Fruit fly (Drosophila melanogaster): Measurements from ENCODE around the gene RpS17.
A peak's percentile ranks its signal among the peaks of the same experiment; 100 is the strongest.

The RpS17 gene

DNA sequence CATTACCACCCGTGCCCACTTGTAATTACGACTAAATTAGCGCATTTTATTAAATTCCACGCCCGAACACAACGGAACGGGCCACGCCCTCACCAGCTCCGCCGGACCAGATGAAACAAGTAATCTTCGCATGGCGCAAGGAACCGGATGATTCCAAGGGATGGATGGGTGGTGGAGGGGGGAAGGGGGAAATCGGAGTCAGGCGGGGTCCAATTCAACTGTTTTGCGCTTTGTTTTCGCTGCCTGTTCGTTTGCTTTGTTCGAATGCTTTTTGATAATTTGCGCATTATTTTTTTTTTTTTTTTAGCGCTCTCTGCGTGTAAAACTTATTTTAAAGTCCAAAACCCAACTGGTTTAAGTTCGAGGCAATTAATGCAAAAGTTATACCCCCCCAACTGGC is 32.9 kb downstream of the RpS17 start:
- no peak for TF ChIP-seq fd85E (GFP tag; optimal IDR thresholded peaks at IDR 0.05)
- TF ChIP-seq eg (GFP tag; IDR thresholded peaks at IDR 0.05): no peak
- no peak for TF ChIP-seq CG4318 (GFP tag; optimal IDR thresholded peaks at IDR 0.05)
- peak; percentile 40 for TF ChIP-seq svp (GFP tag)
- no peak for TF ChIP-seq Sox15 (GFP tag; optimal IDR thresholded peaks at IDR 0.05)
- peak in 1 of 2 experiments; percentile 19 for TF ChIP-seq ss (GFP tag; optimal IDR thresholded peaks at IDR 0.05)
- TF ChIP-seq CG6163 (GFP tag; IDR thresholded peaks at IDR 0.05): no peak
- no peak for TF ChIP-seq CG8632 (GFP tag; optimal IDR thresholded peaks at IDR 0.05)
- peak; percentile 21 for TF ChIP-seq Sox14 (GFP tag; optimal IDR thresholded peaks at IDR 0.05)
- no peak for TF ChIP-seq net (GFP tag; optimal IDR thresholded peaks at IDR 0.05)
- peak; percentile 76 for TF ChIP-seq CG1621 (tag; optimal IDR thresholded peaks at IDR 0.05)
- no peak for TF ChIP-seq CG11762 (GFP tag; optimal IDR thresholded peaks at IDR 0.05; ENCODE audit: insufficient read depth)

- peak; percentile 29 for TF ChIP-seq Eip78C (GFP tag)
- no peak for TF ChIP-seq CG1621 (tag; optimal IDR thresholded peaks at IDR 0.05)
- no peak for TF ChIP-seq CG16779 (tag; optimal IDR thresholded peaks at IDR 0.05)
- TF ChIP-seq vri (GFP tag; optimal IDR thresholded peaks at IDR 0.05): no peak
Measured at dm6 chr3L:9396038-9396437, 33.6 kb downstream of the RpS17 start.

- TF ChIP-seq svp (GFP tag) (peak; percentile 78), CG10631 (GFP tag; optimal IDR thresholded peaks at IDR 0.05) (no peak)
Measured at dm6 chr3L:9391340-9391980, 38.2 kb downstream of the RpS17 start.

DNA sequence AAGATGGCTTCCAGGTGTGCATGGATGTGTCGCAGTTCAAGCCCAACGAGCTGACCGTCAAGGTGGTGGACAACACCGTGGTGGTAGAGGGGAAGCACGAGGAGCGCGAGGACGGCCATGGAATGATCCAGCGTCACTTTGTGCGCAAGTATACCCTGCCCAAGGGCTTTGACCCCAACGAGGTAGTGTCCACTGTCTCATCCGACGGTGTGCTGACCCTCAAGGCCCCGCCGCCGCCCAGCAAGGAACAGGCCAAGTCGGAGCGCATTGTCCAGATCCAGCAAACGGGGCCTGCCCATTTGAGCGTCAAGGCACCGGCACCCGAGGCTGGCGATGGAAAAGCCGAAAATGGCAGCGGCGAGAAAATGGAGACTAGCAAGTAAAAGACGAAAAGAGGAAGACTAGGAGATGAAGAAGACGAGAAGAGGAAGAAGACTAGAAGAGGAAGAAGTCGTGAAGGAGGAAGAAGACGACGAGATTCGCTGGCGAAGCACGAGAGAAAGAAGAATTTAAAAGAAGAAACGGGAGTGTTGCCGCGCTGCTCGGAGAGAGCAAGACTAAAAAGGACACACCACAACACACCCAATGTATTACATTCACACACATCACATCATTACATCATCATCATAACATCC is 45.1 kb downstream of the RpS17 start:
- no peak for TF ChIP-seq CG4318 (GFP tag; optimal IDR thresholded peaks at IDR 0.05)
- TF ChIP-seq Sox14 (GFP tag; optimal IDR thresholded peaks at IDR 0.05): no peak
- no peak for TF ChIP-seq Eip75B (GFP tag; optimal IDR thresholded peaks at IDR 0.05)
- no peak for TF ChIP-seq Lpt (GFP tag; optimal IDR thresholded peaks at IDR 0.05)
- no peak for TF ChIP-seq OdsH (GFP tag; optimal IDR thresholded peaks at IDR 0.05)

DNA sequence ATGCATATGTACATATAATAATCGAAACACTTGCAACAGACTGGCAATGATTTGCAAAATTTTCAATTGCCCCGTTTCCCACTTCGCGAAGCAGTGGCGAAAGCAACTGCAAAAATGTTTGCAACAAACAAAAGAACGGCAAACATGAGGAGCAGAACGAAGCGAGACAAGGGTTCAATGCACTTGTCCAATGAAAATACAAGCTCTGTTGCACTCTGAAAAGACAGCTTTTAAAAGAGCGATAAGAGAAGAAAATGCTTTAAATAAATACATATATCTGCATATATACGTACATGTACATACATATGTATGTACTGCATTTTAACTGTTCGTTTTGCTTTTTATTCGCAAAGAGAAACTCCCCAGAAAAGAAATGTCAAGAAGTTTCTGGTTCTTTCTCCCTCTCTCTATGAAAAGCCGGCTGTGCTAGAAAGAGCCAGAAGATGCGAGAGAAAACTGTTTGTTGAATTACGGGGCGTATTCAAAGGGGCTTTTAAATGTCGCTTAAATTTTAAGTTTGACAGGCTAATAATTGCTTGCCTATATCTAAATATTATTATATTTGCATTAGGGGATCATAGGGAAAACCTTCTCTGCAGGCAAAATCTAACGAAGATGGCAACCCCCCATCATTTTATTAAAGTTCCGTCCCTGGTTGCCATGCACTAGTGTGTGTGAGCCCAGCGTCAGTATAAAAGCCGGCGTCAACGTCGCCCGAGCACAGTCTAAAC is 46.1 kb downstream of the RpS17 start, which contains the start of gene Hsp27:
Hsp27 (plus strand) TSS at position 719 of the 731 bp plus-strand sequence.
- peak; percentile 99 for TF ChIP-seq vri (GFP tag; optimal IDR thresholded peaks at IDR 0.05)
- TF ChIP-seq Met (GFP tag; optimal IDR thresholded peaks at IDR 0.05): peak; percentile 100
- peak; percentile 100 for TF ChIP-seq CG15336 (GFP tag; IDR thresholded peaks at IDR 0.05)
- peak; percentile 100 for TF ChIP-seq esn (GFP tag; optimal IDR thresholded peaks at IDR 0.05)
- TF ChIP-seq topi (GFP tag; optimal IDR thresholded peaks at IDR 0.05): peak; percentile 100
- peak; percentile 100 for TF ChIP-seq CG11762 (GFP tag; optimal IDR thresholded peaks at IDR 0.05; ENCODE audit: insufficient read depth)
- TF ChIP-seq Sox15 (GFP tag; optimal IDR thresholded peaks at IDR 0.05): peak; percentile 99
- TF ChIP-seq fd85E (GFP tag; optimal IDR thresholded peaks at IDR 0.05): peak; percentile 99
- TF ChIP-seq Hr38 (GFP tag; optimal IDR thresholded peaks at IDR 0.05): peak; percentile 70
- TF ChIP-seq CG3919 (GFP tag; optimal IDR thresholded peaks at IDR 0.05): peak; percentile 100
- TF ChIP-seq CG6792 (GFP tag; optimal IDR thresholded peaks at IDR 0.05): peak; percentile 100
- peak; percentile 100 for TF ChIP-seq CG11294 (GFP tag; IDR thresholded peaks at IDR 0.05)
- TF ChIP-seq CG4318 (GFP tag; optimal IDR thresholded peaks at IDR 0.05): peak; percentile 100
- peak; percentile 100 for TF ChIP-seq CG6276 (GFP tag; optimal IDR thresholded peaks at IDR 0.05)
- peak; percentile 100 for TF ChIP-seq pdm3 (GFP tag; optimal IDR thresholded peaks at IDR 0.05)
- TF ChIP-seq Eip78C (GFP tag): peak; percentile 100
- TF ChIP-seq CG10631 (GFP tag; optimal IDR thresholded peaks at IDR 0.05): peak; percentile 100
- TF ChIP-seq CG1621 (tag; optimal IDR thresholded peaks at IDR 0.05): peak; percentile 99
- TF ChIP-seq svp (GFP tag): peak; percentile 100
- peak; percentile 100 for TF ChIP-seq Lpt (GFP tag; optimal IDR thresholded peaks at IDR 0.05)
- peak; percentile 100 for TF ChIP-seq CG7368 (GFP tag; optimal IDR thresholded peaks at IDR 0.05)
- TF ChIP-seq Hr39 (GFP tag; optimal IDR thresholded peaks at IDR 0.05): peak; percentile 99
- peak; percentile 100 for TF ChIP-seq eg (GFP tag; IDR thresholded peaks at IDR 0.05)
- TF ChIP-seq acj6 (GFP tag; optimal IDR thresholded peaks at IDR 0.05): peak; percentile 100
- TF ChIP-seq CG6854 (GFP tag; optimal IDR thresholded peaks at IDR 0.05): peak; percentile 100
- TF ChIP-seq Sox102F (GFP tag; optimal IDR thresholded peaks at IDR 0.05): peak; percentile 100
- peak; percentile 100 for TF ChIP-seq Ets96B (tag; optimal IDR thresholded peaks at IDR 0.05)
- TF ChIP-seq Eip75B (GFP tag; optimal IDR thresholded peaks at IDR 0.05): peak; percentile 100
- TF ChIP-seq CG31627 (GFP tag; optimal IDR thresholded peaks at IDR 0.05): peak; percentile 99
- TF ChIP-seq CG6163 (GFP tag; IDR thresholded peaks at IDR 0.05): peak; percentile 100
- peak; percentile 100 for TF ChIP-seq OdsH (GFP tag; optimal IDR thresholded peaks at IDR 0.05)
- peak; percentile 100 for TF ChIP-seq Sox14 (GFP tag; optimal IDR thresholded peaks at IDR 0.05)
- TF ChIP-seq lz (GFP tag; optimal IDR thresholded peaks at IDR 0.05): peak; percentile 100
- TF ChIP-seq dsx (GFP tag; optimal IDR thresholded peaks at IDR 0.05; ENCODE audit: poor library complexity, severe bottlenecking): peak; percentile 99
